Fruit fly (Drosophila melanogaster): ENCODE measurements around the gene CG15533.

CG15533 gene

dm6 chr3R:30431258-30432114 is 2.9 kb downstream of the CG15533 start, which contains the start of gene CG15534:
CG15534 (plus strand) TSS chr3R:30432064.
- peak; percentile 42 for TF ChIP-seq grn (GFP tag; optimal IDR thresholded peaks at IDR 0.05)
- peak; percentile 42 for TF ChIP-seq sug (tag; optimal IDR thresholded peaks at IDR 0.05)
- TF ChIP-seq CG43689 (GFP tag; IDR thresholded peaks at IDR 0.05): no peak
- TF ChIP-seq grau (tag; optimal IDR thresholded peaks at IDR 0.05): no peak
- TF ChIP-seq Vsx1 (GFP tag; optimal IDR thresholded peaks at IDR 0.05): peak; percentile 91
- TF ChIP-seq cwo (GFP tag; optimal IDR thresholded peaks at IDR 0.05): peak; percentile 91
- peak; percentile 96 for TF ChIP-seq exex (tag; optimal IDR thresholded peaks at IDR 0.05)
- peak; percentile 65 for TF ChIP-seq Hey (tag; optimal IDR thresholded peaks at IDR 0.05)

dm6 chr3R:30443549-30444133 is 15.0 kb downstream of the CG15533 start, which contains the start of gene CG15537:
CG15537 (minus strand) TSS chr3R:30443599.
- TF ChIP-seq ap (GFP tag; IDR thresholded peaks at IDR 0.05) (no peak), CG8388 (GFP tag; optimal IDR thresholded peaks at IDR 0.05) (no peak), CG9215 (GFP tag; IDR thresholded peaks at IDR 0.05) (peak; percentile 44; the same call in 1 of the 2 replicates), CG12236 (GFP tag; optimal IDR thresholded peaks at IDR 0.05) (no peak), Dbx (GFP tag; IDR thresholded peaks at IDR 0.05) (no peak), CG8765 (GFP tag; IDR thresholded peaks at IDR 0.05) (no peak), CG11085 (GFP tag; IDR thresholded peaks at IDR 0.05) (no peak), E2f2 (GFP tag; IDR thresholded peaks at IDR 0.05) (peak; percentile 49; the same call in 1 of the 2 replicates), CG7786 (GFP tag; optimal IDR thresholded peaks at IDR 0.05) (no peak), Dp (GFP tag; optimal IDR thresholded peaks at IDR 0.05) (peak; percentile 58), CG16813 (GFP tag; IDR thresholded peaks at IDR 0.05; ENCODE audit: partially characterized antibody) (no peak), Oaz (GFP tag; IDR thresholded peaks at IDR 0.05) (no peak), CG12659 (GFP tag; optimal IDR thresholded peaks at IDR 0.05) (no peak), Myb (GFP tag; optimal IDR thresholded peaks at IDR 0.05) (no peak), scrt (GFP tag; optimal IDR thresholded peaks at IDR 0.05) (no peak), CG9876 (GFP tag; optimal IDR thresholded peaks at IDR 0.05) (no peak)

DNA sequence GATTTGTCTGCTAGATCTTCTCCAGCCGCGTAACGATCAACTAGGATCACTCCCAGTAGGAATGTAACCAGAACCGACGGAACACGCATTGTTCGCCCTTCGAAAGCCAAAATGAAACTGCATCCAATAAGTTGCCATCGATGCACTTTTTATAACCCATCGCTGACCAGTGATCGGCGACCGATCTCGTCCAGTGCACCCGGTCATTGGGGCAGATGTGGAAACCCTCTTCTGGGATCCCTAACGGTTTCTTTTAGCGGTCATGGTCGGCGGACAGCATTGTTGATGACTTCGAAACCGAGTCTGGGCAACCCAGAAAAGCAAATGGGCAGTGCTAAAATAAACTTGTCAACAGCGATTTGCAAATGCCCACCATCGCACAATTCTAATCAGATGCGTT is 16.3 kb downstream of the CG15533 start, which contains the start of gene Osi23:
Osi23 (minus strand) TSS at position 101 of the 400 bp plus-strand sequence.
- TF ChIP-seq wek (GFP tag; optimal IDR thresholded peaks at IDR 0.05) (no peak), danr (GFP tag; IDR thresholded peaks at IDR 0.05) (no peak), ham (GFP tag; IDR thresholded peaks at IDR 0.05) (no peak), chn (GFP tag; optimal IDR thresholded peaks at IDR 0.05) (no peak), Trl (optimal IDR thresholded peaks at IDR 0.05) (no peak), Trl (GFP tag; optimal IDR thresholded peaks at IDR 0.05) (no peak), sr (GFP tag; IDR thresholded peaks at IDR 0.05) (no peak), Bteb2 (GFP tag; optimal IDR thresholded peaks at IDR 0.05) (no peak), fd96Cb (tag; optimal IDR thresholded peaks at IDR 0.05) (no peak), slbo (GFP tag; IDR thresholded peaks at IDR 0.05) (no peak), CG1792 (GFP tag; optimal IDR thresholded peaks at IDR 0.05) (no peak), mld (GFP tag; IDR thresholded peaks at IDR 0.05; ENCODE audit: partially characterized antibody) (no peak)

Data from whole organism, embryonic.